Fruit fly (Drosophila melanogaster) whole organism, adult: ENCODE results near the gene Gr28b.
A peak's percentile ranks its signal among the peaks of the same experiment; 100 is the strongest.

Experiments
- CG12768 ChIP-seq: fragments of 200-800 bp; sonication (Bioruptor generic); optimal IDR thresholded peaks from 2 replicates; lab custom pipeline; 2017; ENCODE audit warnings: missing biosample characterization, missing genetic modification characterization, mild to moderate bottlenecking, moderate library complexity, missing genetic modification reagents
- CG14711 ChIP-seq: fragments of 200-800 bp; sonication (Bioruptor generic); optimal IDR thresholded peaks from 2 replicates; lab custom pipeline; 2018; ENCODE audit warnings: missing biosample characterization, mild to moderate bottlenecking, missing genetic modification characterization, moderate library complexity
- CG1620 ChIP-seq: fragments of 200-800 bp; sonication (Bioruptor generic); optimal IDR thresholded peaks from 2 replicates; lab custom pipeline; 2016; ENCODE audit warnings: missing biosample characterization, missing genetic modification characterization
- CG33017 ChIP-seq: fragments of 200-800 bp; sonication (Bioruptor generic); optimal IDR thresholded peaks from 2 replicates; lab custom pipeline; 2018; ENCODE audit warnings: missing biosample characterization, mild to moderate bottlenecking, missing genetic modification characterization, moderate library complexity
- CG7045 ChIP-seq: fragments of 200-800 bp; sonication (Bioruptor generic); optimal IDR thresholded peaks from 2 replicates; lab custom pipeline; 2017; ENCODE audit warnings: missing biosample characterization, mild to moderate bottlenecking, missing genetic modification characterization
- Clk ChIP-seq: fragments of 200-800 bp; sonication (Bioruptor generic); optimal IDR thresholded peaks from 2 replicates; lab custom pipeline; 2017; ENCODE audit warnings: missing biosample characterization, missing genetic modification characterization
- Crg-1 ChIP-seq: fragments of 200-800 bp; sonication (Bioruptor generic); optimal IDR thresholded peaks from 2 replicates; lab custom pipeline; 2016; ENCODE audit warnings: missing biosample characterization, missing genetic modification characterization
- Hr96 ChIP-seq: fragments of 200-800 bp; sonication (Bioruptor generic); optimal IDR thresholded peaks from 2 replicates; lab custom pipeline; 2016; ENCODE audit warnings: missing biosample characterization, missing genetic modification characterization
- bab1 ChIP-seq: fragments of 200-800 bp; sonication (Bioruptor generic); optimal IDR thresholded peaks from 3 replicates; lab custom pipeline; 2019; ENCODE audit warnings: missing biosample characterization, mild to moderate bottlenecking, missing genetic modification characterization, moderate library complexity
- cic ChIP-seq: fragments of 200-800 bp; sonication (Bioruptor generic); optimal IDR thresholded peaks from 2 replicates; lab custom pipeline; 2017; ENCODE audit warnings: missing biosample characterization, mild to moderate bottlenecking, missing genetic modification characterization, moderate library complexity
- kay ChIP-seq: fragments of 200-800 bp; sonication (Bioruptor generic); peaks from one replicate; lab custom pipeline; 2016; ENCODE audit warnings: missing biosample characterization, missing genetic modification characterization, borderline replicate concordance
- ovo ChIP-seq: fragments of 200-800 bp; sonication (Bioruptor generic); optimal IDR thresholded peaks from 2 replicates; lab custom pipeline; 2016; ENCODE audit warnings: missing biosample characterization, missing genetic modification characterization
- tj ChIP-seq: fragments of 200-800 bp; sonication (Bioruptor generic); optimal IDR thresholded peaks from 3 replicates; lab custom pipeline; 2017; ENCODE audit warnings: missing biosample characterization, mild to moderate bottlenecking, missing genetic modification characterization, moderate library complexity
- toe ChIP-seq: fragments of 200-800 bp; sonication (Bioruptor generic); optimal IDR thresholded peaks from 2 replicates; lab custom pipeline; 2016; ENCODE audit warnings: missing biosample characterization, missing genetic modification characterization

dm6 chr2L:7466304-7466703 lies 4.3 kb upstream of the Gr28b start, which contains the start of gene CG6055:
- no peak for TF ChIP-seq tj (GFP tag; lab: Kevin White, UChicago)
- no peak for TF ChIP-seq CG33017
- TF ChIP-seq cic (GFP tag; lab: Kevin White, UChicago): no peak
- TF ChIP-seq Hr96 (GFP tag; lab: Kevin White, UChicago): no peak
- no peak for TF ChIP-seq toe
- no peak for TF ChIP-seq CG7045 (GFP tag; lab: Kevin White, UChicago)
- TF ChIP-seq CG14711 (tag; lab: Kevin White, UChicago): no peak
- TF ChIP-seq Crg-1 (GFP tag; lab: Kevin White, UChicago): no peak
- TF ChIP-seq bab1 (GFP tag; lab: Kevin White, UChicago): no peak
- no peak for TF ChIP-seq CG1620
- TF ChIP-seq kay (GFP tag; lab: Kevin White, UChicago): peak; percentile 8
- no peak for TF ChIP-seq Clk (GFP tag; lab: Kevin White, UChicago)
- no peak for TF ChIP-seq ovo (GFP tag; lab: Kevin White, UChicago)
- no peak for TF ChIP-seq CG12768
